Fruit fly (Drosophila melanogaster) whole organism, embryonic: ENCODE data around the gene pix.

Experiments used
- Ada2b ChIP-seq: fragments of 200-800 bp; sonication (Bioruptor generic); IDR thresholded peaks from 2 replicates; pipeline ENCODE4 v1.3.6; 2022; ENCODE audit warnings: missing biosample characterization, missing genetic modification characterization
- Awh ChIP-seq: fragments of 200-800 bp; sonication (Bioruptor generic); IDR thresholded peaks from 2 replicates; pipeline ENCODE4, ENCODE4 v1.3.6; 2022; ENCODE audit warnings: missing biosample characterization, missing genetic modification characterization
- B-H1 ChIP-seq: fragments of 200-800 bp; sonication (Bioruptor generic); IDR thresholded peaks from 3 replicates; pipeline ENCODE4 v1.3.6; 2022; ENCODE audit warnings: missing biosample characterization, missing genetic modification characterization
- B-H2 ChIP-seq: fragments of 200-800 bp; sonication (Bioruptor generic); optimal IDR thresholded peaks from 2 replicates; lab custom pipeline; 2018; ENCODE audit warnings: missing biosample characterization, mild to moderate bottlenecking, missing genetic modification characterization
- CG11085 ChIP-seq: fragments of 200-800 bp; sonication (Bioruptor generic); IDR thresholded peaks from 2 replicates; pipeline ENCODE4 v1.3.6; 2022; ENCODE audit warnings: missing biosample characterization, missing genetic modification characterization
- CG11247 ChIP-seq: fragments of 200-800 bp; sonication (Bioruptor generic); IDR thresholded peaks from 2 replicates; pipeline ENCODE4 v1.3.6; 2022; ENCODE audit warnings: missing biosample characterization, missing genetic modification characterization
- CG12104 ChIP-seq: fragments of 200-800 bp; sonication (Bioruptor generic); optimal IDR thresholded peaks from 3 replicates; lab custom pipeline; 2016; ENCODE audit warnings: missing biosample characterization, missing genetic modification characterization
- CG1233 ChIP-seq: fragments of 200-800 bp; sonication (Bioruptor generic); optimal IDR thresholded peaks from 4 replicates; lab custom pipeline; 2018; ENCODE audit warnings: missing biosample characterization, mild to moderate bottlenecking, missing genetic modification characterization
- CG13123 ChIP-seq: fragments of 200-800 bp; sonication (Bioruptor generic); optimal IDR thresholded peaks from 2 replicates; lab custom pipeline; 2016; ENCODE audit warnings: missing biosample characterization, missing genetic modification characterization
- CG14710 ChIP-seq: fragments of 200-800 bp; sonication (Bioruptor generic); optimal IDR thresholded peaks from 3 replicates; lab custom pipeline; 2019; ENCODE audit warnings: missing biosample characterization, mild to moderate bottlenecking, missing genetic modification characterization, moderate library complexity
- CG15479 ChIP-seq: fragments of 200-800 bp; sonication (Bioruptor generic); optimal IDR thresholded peaks from 3 replicates; lab custom pipeline; 2019; ENCODE audit warnings: missing biosample characterization, mild to moderate bottlenecking, missing genetic modification characterization, moderate library complexity
- CG17359 ChIP-seq: fragments of 200-800 bp; sonication (Bioruptor generic); optimal IDR thresholded peaks from 3 replicates; lab custom pipeline; 2018; ENCODE audit warnings: missing biosample characterization, mild to moderate bottlenecking, missing genetic modification characterization, moderate library complexity
- CG17361 ChIP-seq: fragments of 200-800 bp; sonication (Bioruptor generic); IDR thresholded peaks from 3 replicates; pipeline ENCODE4 v1.3.6; 2022; ENCODE audit warnings: missing biosample characterization, missing genetic modification characterization
- CG2199 ChIP-seq: fragments of 200-800 bp; sonication (Bioruptor generic); IDR thresholded peaks from 3 replicates; pipeline ENCODE4 v1.3.6; 2022; ENCODE audit warnings: missing biosample characterization, missing genetic modification characterization
- CG2678 ChIP-seq: fragments of 200-800 bp; sonication (Bioruptor generic); optimal IDR thresholded peaks from 3 replicates; lab custom pipeline; 2019; ENCODE audit warnings: missing biosample characterization, mild to moderate bottlenecking, missing genetic modification characterization, moderate library complexity
- CG30431 ChIP-seq: fragments of 200-800 bp; sonication (Bioruptor generic); optimal IDR thresholded peaks from 2 replicates; lab custom pipeline; 2017; ENCODE audit warnings: missing biosample characterization, missing genetic modification characterization
- CG31441 ChIP-seq: fragments of 200-800 bp; sonication (Bioruptor generic); IDR thresholded peaks from 2 replicates; pipeline ENCODE4 v1.3.6; 2022; ENCODE audit warnings: missing biosample characterization, missing genetic modification characterization
- CG32772 ChIP-seq: fragments of 200-800 bp; sonication (Bioruptor generic); IDR thresholded peaks from 2 replicates; pipeline ENCODE4 v1.3.6; 2022; ENCODE audit warnings: missing biosample characterization, missing genetic modification characterization
- CG3281 ChIP-seq: fragments of 200-800 bp; sonication (Bioruptor generic); optimal IDR thresholded peaks from 3 replicates; lab custom pipeline; 2017; ENCODE audit warnings: missing biosample characterization, mild to moderate bottlenecking, missing genetic modification characterization
- CG3847 ChIP-seq: fragments of 200-800 bp; sonication (Bioruptor generic); IDR thresholded peaks from 2 replicates; pipeline ENCODE4 v1.3.6; 2022; ENCODE audit warnings: missing biosample characterization, missing genetic modification characterization
- CG4730 ChIP-seq: fragments of 200-800 bp; sonication (Bioruptor generic); IDR thresholded peaks from 2 replicates; pipeline ENCODE4 v1.3.6; 2022; ENCODE audit warnings: missing biosample characterization, missing genetic modification characterization
- CG6689 ChIP-seq: fragments of 200-800 bp; sonication (Bioruptor generic); IDR thresholded peaks from 2 replicates; pipeline ENCODE4 v1.3.6; 2022; ENCODE audit warnings: missing biosample characterization, missing genetic modification characterization
- CG6854 ChIP-seq: fragments of 200-800 bp; sonication (Bioruptor generic); optimal IDR thresholded peaks from 3 replicates; lab custom pipeline; 2017; ENCODE audit warnings: missing biosample characterization, mild to moderate bottlenecking, missing genetic modification characterization
- CG7271 ChIP-seq: fragments of 200-800 bp; sonication (Bioruptor generic); optimal IDR thresholded peaks from 2 replicates; lab custom pipeline; 2018; ENCODE audit warnings: missing biosample characterization, mild to moderate bottlenecking, missing genetic modification characterization, moderate library complexity
- CG7963 ChIP-seq: fragments of 200-800 bp; sonication (Bioruptor generic); IDR thresholded peaks from 3 replicates; pipeline ENCODE4 v1.3.6; 2022; ENCODE audit warnings: missing biosample characterization, missing genetic modification characterization; ENCODE audit not compliant: partially characterized antibody
- CG9437 ChIP-seq: fragments of 200-800 bp; sonication (Bioruptor generic); optimal IDR thresholded peaks from 2 replicates; lab custom pipeline; 2018; ENCODE audit warnings: missing biosample characterization, mild to moderate bottlenecking, missing genetic modification characterization
- Fer3 ChIP-seq: fragments of 200-800 bp; sonication (Bioruptor generic); optimal IDR thresholded peaks from 2 replicates; lab custom pipeline; 2018; ENCODE audit warnings: missing biosample characterization, mild to moderate bottlenecking, missing genetic modification characterization, moderate library complexity
- HLH4C ChIP-seq: fragments of 200-800 bp; sonication (Bioruptor generic); IDR thresholded peaks from 3 replicates; pipeline ENCODE4 v1.3.6; 2022; ENCODE audit warnings: missing biosample characterization, missing genetic modification characterization; ENCODE audit not compliant: partially characterized antibody
- HLHmδ ChIP-seq: fragments of 200-800 bp; sonication (Bioruptor generic); optimal IDR thresholded peaks from 2 replicates; lab custom pipeline; 2018; ENCODE audit warnings: missing biosample characterization, mild to moderate bottlenecking, missing genetic modification characterization, moderate library complexity
- Kr ChIP-seq: fragments of 200-800 bp; sonication (Bioruptor generic); optimal IDR thresholded peaks from 2 replicates; lab custom pipeline; 2017; ENCODE audit warnings: missing biosample characterization, mild to moderate bottlenecking, missing genetic modification characterization
- NFAT ChIP-seq: fragments of 200-800 bp; sonication (Bioruptor generic); IDR thresholded peaks from 2 replicates; pipeline ENCODE4 v1.3.6; 2022; ENCODE audit warnings: missing biosample characterization, missing genetic modification characterization
- Ravus ChIP-seq: fragments of 200-800 bp; sonication (Bioruptor generic); IDR thresholded peaks from 2 replicates; pipeline ENCODE4 v1.3.6; 2022; ENCODE audit warnings: missing biosample characterization, missing genetic modification characterization
- Sox102F ChIP-seq: fragments of 200-800 bp; sonication (Bioruptor generic); optimal IDR thresholded peaks from 2 replicates; lab custom pipeline; 2018; ENCODE audit warnings: missing biosample characterization, mild to moderate bottlenecking, missing genetic modification characterization, moderate library complexity
- Tbp ChIP-seq: fragments of >200 bp; optimal IDR thresholded peaks from 2 replicates; lab custom pipeline; 2018; ENCODE audit warnings: missing biosample characterization, missing genetic modification characterization
- Usf ChIP-seq: fragments of 200-800 bp; sonication (Bioruptor generic); optimal IDR thresholded peaks from 2 replicates; lab custom pipeline; 2017; ENCODE audit warnings: missing genotype, missing biosample characterization, missing genetic modification characterization
- ac ChIP-seq: fragments of 200-800 bp; sonication (Bioruptor generic); optimal IDR thresholded peaks from 3 replicates; lab custom pipeline; 2017; ENCODE audit warnings: missing biosample characterization, mild to moderate bottlenecking, missing genetic modification characterization
- br ChIP-seq: fragments of >200 bp; optimal IDR thresholded peaks from 2 replicates; lab custom pipeline; 2017
- btn ChIP-seq: fragments of 200-800 bp; sonication (Bioruptor generic); optimal IDR thresholded peaks from 2 replicates; lab custom pipeline; 2016; ENCODE audit warnings: missing biosample characterization, missing genetic modification characterization
- cad ChIP-seq: fragments of >200 bp; optimal IDR thresholded peaks from 2 replicates; lab custom pipeline; 2017; ENCODE audit warnings: missing biosample characterization, missing genetic modification characterization
- cas ChIP-seq: fragments of 200-800 bp; sonication (Bioruptor generic); IDR thresholded peaks from 2 replicates; pipeline ENCODE4 v1.3.6; 2022; ENCODE audit warnings: missing biosample characterization, missing genetic modification characterization
- croc ChIP-seq: fragments of 200-800 bp; sonication (Bioruptor generic); conservative IDR thresholded peaks from 3 replicates; pipeline ENCODE4 v1.3.6; 2022; ENCODE audit warnings: missing biosample characterization, missing genetic modification characterization
- dimm ChIP-seq: fragments of 200-800 bp; sonication (Bioruptor generic); IDR thresholded peaks from 2 replicates; pipeline ENCODE4 v1.3.6; 2022; ENCODE audit warnings: missing biosample characterization, missing genetic modification characterization
- ems ChIP-seq: fragments of 200-800 bp; sonication (Bioruptor generic); optimal IDR thresholded peaks from 3 replicates; lab custom pipeline; 2016; ENCODE audit warnings: missing biosample characterization, missing genetic modification characterization
- fd64A ChIP-seq: fragments of 200-800 bp; sonication (Bioruptor generic); optimal IDR thresholded peaks from 3 replicates; lab custom pipeline; 2018; ENCODE audit warnings: missing biosample characterization, mild to moderate bottlenecking, missing genetic modification characterization
- ham ChIP-seq: fragments of 200-800 bp; sonication (Bioruptor generic); IDR thresholded peaks from 2 replicates; pipeline ENCODE4 v1.3.6; 2022; ENCODE audit warnings: missing biosample characterization, missing genetic modification characterization
- hth ChIP-seq: fragments of >200 bp; optimal IDR thresholded peaks from 2 replicates; lab custom pipeline; 2017; ENCODE audit warnings: inconsistent platforms
- insv ChIP-seq, 2 experiments: fragments of 200-800 bp; sonication (Bioruptor generic); optimal IDR thresholded peaks; 3 replicates each; lab custom pipeline; 2016 to 2018; ENCODE audit warnings: missing biosample characterization in 2 of 2, missing genetic modification characterization in 2 of 2
- kni ChIP-seq: fragments of 200-800 bp; sonication (Bioruptor generic); optimal IDR thresholded peaks from 3 replicates; lab custom pipeline; 2017; ENCODE audit warnings: mild to moderate bottlenecking, missing biosample characterization, missing genetic modification reagents, missing genetic modification characterization
- nerfin-1 ChIP-seq: fragments of 200-800 bp; sonication (Bioruptor generic); optimal IDR thresholded peaks from 3 replicates; lab custom pipeline; 2019; ENCODE audit warnings: missing biosample characterization, mild to moderate bottlenecking, missing genetic modification characterization, moderate library complexity
- oc ChIP-seq: fragments of 200-800 bp; sonication (Bioruptor generic); optimal IDR thresholded peaks from 2 replicates; lab custom pipeline; 2018; ENCODE audit warnings: missing biosample characterization, mild to moderate bottlenecking, missing genetic modification characterization, moderate library complexity
- sima ChIP-seq: fragments of 200-800 bp; sonication (Bioruptor generic); optimal IDR thresholded peaks from 2 replicates; lab custom pipeline; 2016; ENCODE audit warnings: missing biosample characterization, missing genetic modification characterization
- tx ChIP-seq: fragments of 200-800 bp; sonication (Bioruptor generic); optimal IDR thresholded peaks from 2 replicates; lab custom pipeline; 2016; ENCODE audit warnings: missing biosample characterization, missing genetic modification characterization
- unpg ChIP-seq: fragments of 200-800 bp; sonication (Bioruptor generic); optimal IDR thresholded peaks from 3 replicates; lab custom pipeline; 2018; ENCODE audit warnings: missing biosample characterization, mild to moderate bottlenecking, missing genetic modification characterization, moderate library complexity

Gene pix

DNA sequence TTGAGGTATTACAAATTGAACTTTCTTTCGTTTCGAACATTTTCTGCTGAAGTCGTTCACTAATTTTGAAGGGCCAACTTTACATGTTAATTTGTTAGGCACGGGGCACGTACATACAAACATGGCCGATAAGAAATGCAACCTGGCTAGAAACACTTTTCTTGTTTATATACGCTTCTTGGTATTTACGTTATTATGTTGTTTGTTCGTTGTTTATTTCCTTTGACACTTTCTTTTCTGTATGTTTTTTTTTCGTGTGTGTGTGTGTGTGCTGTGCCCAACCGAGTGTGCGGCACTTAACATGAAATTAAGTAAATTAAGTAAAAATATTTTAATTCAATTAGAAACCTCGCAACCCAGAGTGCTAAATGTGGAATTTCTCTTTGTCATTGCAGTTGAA lies 48.9 kb downstream of the pix start (continued):
- TF ChIP-seq CG11247 (no peak), ac (no peak), CG7271 (tag; lab: Kevin White, UChicago) (peak; percentile 30), Fer3 (tag; lab: Kevin White, UChicago) (no peak), CG3847 (no peak), oc (tag; lab: Kevin White, UChicago) (peak; percentile 62), Ada2b (no peak), CG15479 (GFP tag; lab: Kevin White, UChicago) (no peak), Kr (GFP tag; lab: Kevin White, UChicago) (no peak), CG14710 (tag; lab: Kevin White, UChicago) (peak; percentile 58), CG17359 (tag; lab: Kevin White, UChicago) (peak; percentile 75), CG2678 (tag; lab: Kevin White, UChicago) (peak; percentile 67), CG6689 (no peak), CG2199 (GFP tag; lab: Robert Waterston, UW) (no peak), cas (GFP tag; lab: Robert Waterston, UW) (no peak), CG31441 (GFP tag; lab: Robert Waterston, UW) (0 out of 2 replicates have a peak, but pooled peaks have one; percentile 35), btn (GFP tag; lab: Kevin White, UChicago) (no peak), Ravus (GFP tag; lab: Robert Waterston, UW) (no peak), CG32772 (no peak), CG1233 (peak; percentile 25), Sox102F (peak; percentile 40), cad (GFP tag; lab: Kevin White, UChicago) (no peak), NFAT (GFP tag; lab: Robert Waterston, UW) (no peak), insv (GFP tag; optimal IDR thresholded peaks at IDR 0.05; lab: Kevin White, UChicago) (no peak), HLHmδ (GFP tag; lab: Kevin White, UChicago) (no peak), CG7963 (GFP tag; lab: Robert Waterston, UW) (no peak), br (lab: Kevin White, UChicago) (no peak), dimm (no peak), fd64A (peak; percentile 78), CG3281 (GFP tag; lab: Kevin White, UChicago) (no peak), HLH4C (GFP tag; lab: Robert Waterston, UW) (no peak), CG9437 (no peak), kni (GFP tag; lab: Kevin White, UChicago) (peak; percentile 90), tx (no peak), CG13123 (GFP tag; lab: Kevin White, UChicago) (no peak), CG6854 (no peak), B-H1 (GFP tag; lab: Robert Waterston, UW) (no peak), nerfin-1 (tag; lab: Kevin White, UChicago) (peak; percentile 23), ham (GFP tag; lab: Robert Waterston, UW) (no peak), CG4730 (GFP tag; lab: Robert Waterston, UW) (no peak), CG12104 (peak; percentile 10), CG11085 (GFP tag; lab: Robert Waterston, UW) (no peak), ems (no peak), hth (lab: Kevin White, UChicago) (no peak), Awh (GFP tag; lab: Robert Waterston, UW) (peak; percentile 87), unpg (GFP tag; lab: Kevin White, UChicago) (peak; percentile 36), Usf (GFP tag; lab: Kevin White, UChicago) (no peak), Tbp (GFP tag; lab: Kevin White, UChicago) (no peak), croc (GFP tag; lab: Robert Waterston, UW) (no peak), sima (no peak), CG30431 (GFP tag; lab: Kevin White, UChicago) (no peak), CG17361 (GFP tag; lab: Robert Waterston, UW) (no peak), B-H2 (GFP tag; lab: Kevin White, UChicago) (no peak)
